Fruit fly (Drosophila melanogaster): ENCODE measurements around the gene cv-c.
A peak's percentile ranks its signal among the peaks of the same experiment; 100 is the strongest.

cv-c gene

DNA sequence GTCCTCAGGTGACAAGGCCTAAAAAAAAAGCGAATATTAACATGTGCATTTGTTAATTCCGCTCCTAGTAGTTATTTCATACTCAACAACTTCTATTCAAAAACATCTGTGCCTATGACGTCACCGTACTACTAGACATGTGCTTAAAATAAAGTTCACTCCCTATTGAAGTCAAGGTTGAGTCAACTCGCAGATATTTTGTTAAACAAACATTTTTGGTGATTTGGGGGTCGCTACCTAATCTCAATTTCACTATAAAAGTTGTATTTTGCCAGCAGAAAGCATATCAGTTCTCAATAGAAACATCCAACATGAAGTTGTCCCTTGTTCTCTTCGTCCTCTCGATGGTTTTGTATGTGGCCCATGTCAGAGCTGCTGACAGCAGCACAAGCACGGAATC is 35.2 kb upstream of the cv-c start, which contains the start of gene CG34273:
CG34273 (plus strand) TSS at position 301 of the 400 bp plus-strand sequence.
- TF ChIP-seq CG8319 (GFP tag; optimal IDR thresholded peaks at IDR 0.05): no peak
- TF ChIP-seq Eip78C (GFP tag): no peak
- TF ChIP-seq CG6792 (GFP tag; optimal IDR thresholded peaks at IDR 0.05): no peak
- TF ChIP-seq dsx (GFP tag; optimal IDR thresholded peaks at IDR 0.05; ENCODE audit: poor library complexity, severe bottlenecking): no peak
- TF ChIP-seq CG1621 (tag; optimal IDR thresholded peaks at IDR 0.05): no peak
- no peak for TF ChIP-seq CG3032 (tag; optimal IDR thresholded peaks at IDR 0.05)
- no peak for TF ChIP-seq CG31627 (GFP tag; optimal IDR thresholded peaks at IDR 0.05)
- TF ChIP-seq Lpt (GFP tag; optimal IDR thresholded peaks at IDR 0.05): no peak
- TF ChIP-seq Ets96B (tag; optimal IDR thresholded peaks at IDR 0.05): no peak
- TF ChIP-seq CG9139 (GFP tag; optimal IDR thresholded peaks at IDR 0.05): no peak
- TF ChIP-seq CG6163 (GFP tag; IDR thresholded peaks at IDR 0.05): no peak
- TF ChIP-seq CG10631 (GFP tag; optimal IDR thresholded peaks at IDR 0.05): no peak
- no peak for TF ChIP-seq Met (GFP tag; optimal IDR thresholded peaks at IDR 0.05)
- TF ChIP-seq svp (GFP tag): no peak
- TF ChIP-seq net (GFP tag; optimal IDR thresholded peaks at IDR 0.05): no peak
- TF ChIP-seq OdsH (GFP tag; optimal IDR thresholded peaks at IDR 0.05): no peak
- no peak for TF ChIP-seq pdm3 (GFP tag; optimal IDR thresholded peaks at IDR 0.05)

dm6 chr3R:14513420-14513819 is 31.9 kb upstream of the cv-c start, which contains the start of gene CG8461:
Gene CG8461 (minus strand): TSS chr3R:14513637.
- TF ChIP-seq fkh (GFP tag; optimal IDR thresholded peaks at IDR 0.05) (peak; percentile 83), Eip78C (GFP tag) (peak; percentile 46), acj6 (GFP tag; optimal IDR thresholded peaks at IDR 0.05) (no peak), CG4318 (GFP tag; optimal IDR thresholded peaks at IDR 0.05) (no peak)

- peak; percentile 60 for TF ChIP-seq esn (GFP tag; optimal IDR thresholded peaks at IDR 0.05)
- TF ChIP-seq CG32006 (GFP tag; optimal IDR thresholded peaks at IDR 0.05): peak; percentile 58
- no peak for TF ChIP-seq CG11902 (GFP tag; optimal IDR thresholded peaks at IDR 0.05)
- TF ChIP-seq svp (GFP tag): no peak
- peak; percentile 60 for TF ChIP-seq Eip75B (GFP tag; optimal IDR thresholded peaks at IDR 0.05)
- TF ChIP-seq CG3919 (GFP tag; optimal IDR thresholded peaks at IDR 0.05): no peak
- TF ChIP-seq vri (GFP tag; optimal IDR thresholded peaks at IDR 0.05): peak; percentile 71
- peak; percentile 70 for TF ChIP-seq Sox14 (GFP tag; optimal IDR thresholded peaks at IDR 0.05)
- TF ChIP-seq CG31627 (GFP tag; optimal IDR thresholded peaks at IDR 0.05): peak; percentile 54
- no peak for TF ChIP-seq CG8319 (GFP tag; optimal IDR thresholded peaks at IDR 0.05)
- peak; percentile 62 for TF ChIP-seq Met (GFP tag; optimal IDR thresholded peaks at IDR 0.05)
- no peak for TF ChIP-seq Hr38 (GFP tag; optimal IDR thresholded peaks at IDR 0.05)
- TF ChIP-seq CG11762 (GFP tag; optimal IDR thresholded peaks at IDR 0.05; ENCODE audit: insufficient read depth): peak; percentile 2
- TF ChIP-seq lz (GFP tag; optimal IDR thresholded peaks at IDR 0.05): peak; percentile 59
- peak; percentile 51 for TF ChIP-seq topi (GFP tag; optimal IDR thresholded peaks at IDR 0.05)
- peak; percentile 44 for TF ChIP-seq cyc (GFP tag; optimal IDR thresholded peaks at IDR 0.05)
- no peak for TF ChIP-seq spab (GFP tag; optimal IDR thresholded peaks at IDR 0.05)
- TF ChIP-seq CG1621 (tag; optimal IDR thresholded peaks at IDR 0.05): no peak
- TF ChIP-seq fd59A (GFP tag; optimal IDR thresholded peaks at IDR 0.05): peak; percentile 18
- peak; percentile 51 for TF ChIP-seq acj6 (GFP tag; optimal IDR thresholded peaks at IDR 0.05)
- no peak for TF ChIP-seq CG6808 (GFP tag; optimal IDR thresholded peaks at IDR 0.05)
- peak; percentile 45 for TF ChIP-seq Lpt (GFP tag; optimal IDR thresholded peaks at IDR 0.05)
- no peak for TF ChIP-seq CG6163 (GFP tag; IDR thresholded peaks at IDR 0.05)
- TF ChIP-seq Smox (GFP tag; optimal IDR thresholded peaks at IDR 0.05): no peak
- no peak for TF ChIP-seq CG6792 (GFP tag; optimal IDR thresholded peaks at IDR 0.05)
- TF ChIP-seq CG11294 (GFP tag; IDR thresholded peaks at IDR 0.05): no peak
- peak; percentile 65 for TF ChIP-seq Hr39 (GFP tag; optimal IDR thresholded peaks at IDR 0.05)
- peak; percentile 16 for TF ChIP-seq achi (GFP tag; optimal IDR thresholded peaks at IDR 0.05)
- peak; percentile 29 for TF ChIP-seq Sox15 (GFP tag; optimal IDR thresholded peaks at IDR 0.05)
- peak; percentile 76 for TF ChIP-seq Eip78C (GFP tag)
- peak; percentile 35 for TF ChIP-seq Ets21C (GFP tag; optimal IDR thresholded peaks at IDR 0.05)
- TF ChIP-seq eg (GFP tag; IDR thresholded peaks at IDR 0.05): no peak
- TF ChIP-seq CG3032 (tag; optimal IDR thresholded peaks at IDR 0.05): peak; percentile 62
- peak; percentile 37 for TF ChIP-seq OdsH (GFP tag; optimal IDR thresholded peaks at IDR 0.05)
- TF ChIP-seq fd85E (GFP tag; optimal IDR thresholded peaks at IDR 0.05): no peak
- no peak for TF ChIP-seq CG8632 (GFP tag; optimal IDR thresholded peaks at IDR 0.05)
- no peak for TF ChIP-seq Blimp-1 (GFP tag; optimal IDR thresholded peaks at IDR 0.05)
- no peak for TF ChIP-seq Eip93F (GFP tag; optimal IDR thresholded peaks at IDR 0.05)
These were observed 29.8 kb upstream of the cv-c start, which contains the start of the genes HtrA2 and mRpL11 for dm6 chr3R:14511123-14511908. Gene HtrA2 (minus strand): TSS chr3R:14511712. Gene mRpL11 (plus strand): TSS chr3R:14511838.

All from whole organism, prepupa.